Worm (Caenorhabditis elegans): ENCODE data around the gene Y37E11B.7.

Gene Y37E11B.7

DNA sequence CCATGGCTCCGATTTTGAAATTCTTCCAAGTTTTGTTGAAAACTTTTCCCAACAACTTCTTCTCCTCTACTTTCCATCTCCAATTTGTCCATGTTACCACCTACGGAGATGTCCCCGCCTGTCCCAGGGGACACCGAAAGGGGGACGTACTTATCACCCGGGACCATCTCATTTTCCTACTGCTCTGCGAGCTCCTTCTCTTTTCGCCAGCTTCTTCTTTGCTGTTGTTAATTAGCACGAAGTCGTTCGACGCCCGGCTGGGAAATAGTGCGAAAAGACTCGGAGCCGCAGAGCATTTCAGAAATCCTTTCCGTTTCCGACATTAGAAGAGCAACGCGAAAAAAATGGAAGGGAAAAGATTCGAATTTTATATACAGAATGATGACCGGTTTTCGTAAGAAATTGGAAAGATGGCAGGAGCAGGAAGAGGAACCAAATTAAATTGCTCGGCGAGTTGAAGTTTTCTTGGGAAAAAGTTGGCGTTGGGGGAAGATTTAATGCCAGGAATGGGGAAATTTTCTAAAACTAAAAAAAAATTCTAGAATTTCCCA is 21.9 kb upstream of the Y37E11B.7 start:
- peak; percentile 38 for TF ChIP-seq lin-14 (GFP tag; optimal IDR thresholded peaks at IDR 0.05)
- TF ChIP-seq nhr-77 (tag; optimal IDR thresholded peaks at IDR 0.05): no peak
- TF ChIP-seq C34B4.2 (tag; optimal IDR thresholded peaks at IDR 0.05): no peak
- TF ChIP-seq egl-27 (tag; optimal IDR thresholded peaks at IDR 0.05): no peak
- TF ChIP-seq hlh-17 (GFP tag; optimal IDR thresholded peaks at IDR 0.05; ENCODE audit: borderline replicate concordance): peak; percentile 64

DNA sequence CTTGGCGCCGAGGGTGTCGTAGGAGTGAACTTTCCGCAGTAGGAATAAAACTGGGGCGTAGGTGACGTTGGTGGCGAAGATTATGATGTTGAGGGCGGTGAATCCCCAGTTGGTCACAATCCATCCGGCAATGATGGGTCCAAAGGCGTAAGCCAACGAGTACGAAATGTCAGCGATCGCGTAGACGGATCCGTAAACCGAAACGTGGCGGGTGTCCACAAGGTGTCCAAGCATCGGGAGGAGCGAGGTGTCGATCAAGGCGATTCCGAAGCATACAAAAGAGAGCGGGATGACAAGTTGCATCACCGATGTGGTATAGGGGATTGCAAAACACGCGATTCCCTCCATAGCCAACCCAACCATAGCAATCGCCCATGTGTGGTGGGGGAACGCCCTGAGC is 18.8 kb upstream of the Y37E11B.7 start:
- TF ChIP-seq ztf-11 (tag; optimal IDR thresholded peaks at IDR 0.05) (no peak), nhr-71 (tag; optimal IDR thresholded peaks at IDR 0.05) (no peak), efl-1 (optimal IDR thresholded peaks at IDR 0.05) (no peak), efl-1 (GFP tag; optimal IDR thresholded peaks at IDR 0.05 in 1 of 2) (peak in 1 of 2 experiments; percentile 53)

DNA sequence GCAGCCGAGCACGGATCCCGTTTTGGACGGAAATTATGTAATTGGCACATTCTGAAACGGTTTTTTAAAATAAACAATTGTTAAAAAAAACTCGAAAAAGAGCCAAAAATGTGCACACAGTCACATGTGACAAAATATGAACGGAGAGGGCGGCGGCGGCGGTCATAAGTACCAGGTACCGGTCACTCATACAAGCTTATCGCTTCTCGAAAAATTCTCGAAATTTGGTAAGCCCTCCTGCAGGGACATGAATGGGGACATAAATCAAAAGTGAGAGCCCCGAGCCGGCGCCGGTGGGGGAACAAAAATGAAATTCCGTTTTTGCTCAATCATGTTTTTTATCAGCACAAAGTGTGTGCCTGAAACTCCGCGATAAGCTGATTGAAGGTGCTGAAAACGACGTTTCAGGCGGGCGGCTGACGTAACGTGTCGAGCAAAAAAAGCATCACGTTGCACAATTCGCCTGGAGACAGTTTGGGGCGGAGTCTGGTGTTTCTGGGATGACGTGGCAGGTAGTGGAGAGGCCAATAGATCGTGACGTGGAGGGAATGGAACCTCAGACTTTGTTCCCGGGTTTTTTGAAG is 13.2 kb upstream of the Y37E11B.7 start, which contains the start of gene ltah-1.2:
Gene ltah-1.2, minus strand, starts transcription at position 51 of the 584 bp plus-strand sequence.
- TF ChIP-seq egl-13 (tag; optimal IDR thresholded peaks at IDR 0.05) (no peak), elt-2 (tag; optimal IDR thresholded peaks at IDR 0.05) (peak; percentile 76), pag-3 (tag; optimal IDR thresholded peaks at IDR 0.05; ENCODE audit: borderline replicate concordance, insufficient read depth) (no peak), nhr-11 (tag; optimal IDR thresholded peaks at IDR 0.05) (no peak), C16A3.4 (tag; optimal IDR thresholded peaks at IDR 0.05) (no peak), lsy-2 (tag; optimal IDR thresholded peaks at IDR 0.05) (no peak), blmp-1 (tag; optimal IDR thresholded peaks at IDR 0.05) (no peak), ceh-90 (tag; optimal IDR thresholded peaks at IDR 0.05) (no peak), ztf-4 (tag; optimal IDR thresholded peaks at IDR 0.05) (no peak), pax-3 (tag; optimal IDR thresholded peaks at IDR 0.05) (peak; percentile 11), hpl-2 (GFP tag; optimal IDR thresholded peaks at IDR 0.05) (no peak), efl-1 (optimal IDR thresholded peaks at IDR 0.05) (no peak), efl-1 (GFP tag; optimal IDR thresholded peaks at IDR 0.05 in 1 of 2) (peak in 1 of 2 experiments; percentile 15), ceh-82 (tag; optimal IDR thresholded peaks at IDR 0.05) (no peak), lin-35 (GFP tag; optimal IDR thresholded peaks at IDR 0.05) (no peak)

DNA sequence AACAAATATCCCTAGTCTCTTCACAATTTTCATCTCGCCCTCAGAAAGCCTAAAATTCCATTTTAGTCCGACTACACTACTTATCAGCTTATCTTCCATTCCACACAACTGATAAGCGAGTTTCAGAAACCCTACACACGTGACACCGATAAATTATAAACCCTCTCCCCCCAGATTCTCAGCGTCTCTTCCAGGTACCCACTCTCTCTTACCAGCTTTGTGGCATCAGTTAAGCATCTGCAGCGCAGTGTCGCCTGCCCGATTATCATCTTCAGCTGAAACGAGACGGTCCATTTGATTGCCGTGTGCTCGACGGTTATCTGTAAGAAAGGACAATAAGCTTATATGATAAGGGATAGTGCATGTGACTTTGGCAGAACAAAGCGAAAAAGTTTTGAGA is 11.9 kb upstream of the Y37E11B.7 start:
- TF ChIP-seq nhr-76 (tag; optimal IDR thresholded peaks at IDR 0.05) (no peak), hlh-4 (tag; optimal IDR thresholded peaks at IDR 0.05) (no peak), jun-1 (tag; optimal IDR thresholded peaks at IDR 0.05) (peak; percentile 34), fkh-8 (tag; optimal IDR thresholded peaks at IDR 0.05) (no peak), lin-35 (GFP tag; optimal IDR thresholded peaks at IDR 0.05) (peak in 1 of 2 experiments; percentile 69), nhr-71 (tag; optimal IDR thresholded peaks at IDR 0.05) (peak; percentile 53), sox-4 (tag; optimal IDR thresholded peaks at IDR 0.05) (no peak), mdl-1 (tag; optimal IDR thresholded peaks at IDR 0.05) (peak in 1 of 2 experiments; percentile 53), nhr-19 (GFP tag; conservative IDR thresholded peaks at IDR 0.05) (peak; percentile 25; the same call in 1 of the 2 replicates), nhr-11 (tag; optimal IDR thresholded peaks at IDR 0.05) (no peak), skn-1 (tag; optimal IDR thresholded peaks at IDR 0.05) (no peak), nhr-20 (tag; optimal IDR thresholded peaks at IDR 0.05) (peak; percentile 27), fkh-4 (tag; optimal IDR thresholded peaks at IDR 0.05; ENCODE audit: borderline replicate concordance) (no peak), ets-5 (GFP tag; IDR thresholded peaks at IDR 0.05) (no peak), elt-2 (tag; optimal IDR thresholded peaks at IDR 0.05) (peak; percentile 99), ceh-8 (GFP tag; optimal IDR thresholded peaks at IDR 0.05) (no peak), pqm-1 (tag; optimal IDR thresholded peaks at IDR 0.05) (peak; percentile 81), efl-1 (optimal IDR thresholded peaks at IDR 0.05) (no peak), efl-1 (GFP tag; optimal IDR thresholded peaks at IDR 0.05 in 1 of 2) (peak in 1 of 2 experiments; percentile 74), sup-37 (GFP tag; optimal IDR thresholded peaks at IDR 0.05) (no peak), dpl-1 (GFP tag; optimal IDR thresholded peaks at IDR 0.05) (no peak), nhr-90 (tag; optimal IDR thresholded peaks at IDR 0.05; ENCODE audit: poor library complexity) (peak; percentile 57), unc-98 (GFP tag; IDR thresholded peaks at IDR 0.05) (no peak), zip-4 (GFP tag; optimal IDR thresholded peaks at IDR 0.05) (no peak), unc-86 (tag; optimal IDR thresholded peaks at IDR 0.05) (no peak), swsn-7 (tag; optimal IDR thresholded peaks at IDR 0.05) (no peak), unc-62 (GFP tag; optimal IDR thresholded peaks at IDR 0.05) (no peak), ceh-63 (GFP tag; optimal IDR thresholded peaks at IDR 0.05) (no peak), egl-13 (tag; optimal IDR thresholded peaks at IDR 0.05) (peak; percentile 1), blmp-1 (tag; optimal IDR thresholded peaks at IDR 0.05) (no peak)

Measured in whole organism, L1 larva.